Worm (Caenorhabditis elegans) whole organism, early embryonic: ENCODE data around the gene Y55F3C.9.

Experiments used
- B0310.2 ChIP-seq: sonication (generic microtip); optimal IDR thresholded peaks from 2 replicates; lab custom pipeline; 2016; ENCODE audit warnings: mild to moderate bottlenecking, missing genetic modification characterization, missing compliant biosample characterization
- F13C5.2 ChIP-seq: sonication (generic microtip); optimal IDR thresholded peaks from 2 replicates; lab custom pipeline; 2017; ENCODE audit warnings: mild to moderate bottlenecking, missing genetic modification characterization, inconsistent platforms, missing compliant biosample characterization
- aly-1 ChIP-seq: sonication (generic microtip); optimal IDR thresholded peaks from 2 replicates; lab custom pipeline; 2016; ENCODE audit warnings: missing genetic modification characterization, missing compliant biosample characterization
- ama-1 ChIP-seq: fragments of 150-350 bp; optimal IDR thresholded peaks from 2 replicates; lab custom pipeline; 2014
- ceh-13 ChIP-seq: fragments of 200-800 bp; sonication (Bioruptor generic); optimal IDR thresholded peaks from 2 replicates; lab custom pipeline; 2018; ENCODE audit warnings: mild to moderate bottlenecking, missing genetic modification characterization, missing compliant biosample characterization
- ceh-36 ChIP-seq: sonication (generic microtip); optimal IDR thresholded peaks from 2 replicates; lab custom pipeline; 2016; ENCODE audit warnings: missing genetic modification characterization, inconsistent platforms, missing compliant biosample characterization
- ets-7 ChIP-seq: sonication (generic microtip); optimal IDR thresholded peaks from 2 replicates; lab custom pipeline; 2016; ENCODE audit warnings: missing genotype, missing genetic modification characterization, missing compliant biosample characterization
- flt-1 ChIP-seq: fragments of 200-800 bp; sonication (Bioruptor generic); IDR thresholded peaks from 2 replicates; pipeline ENCODE4 v1.3.6; 2022; ENCODE audit warnings: missing genetic modification characterization, missing compliant biosample characterization
- hmbx-1 ChIP-seq: sonication (generic microtip); optimal IDR thresholded peaks from 2 replicates; lab custom pipeline; 2016; ENCODE audit warnings: mild to moderate bottlenecking, missing genetic modification characterization, missing compliant biosample characterization
- hmg-4 ChIP-seq: fragments of 200-800 bp; sonication (Bioruptor generic); optimal IDR thresholded peaks from 2 replicates; lab custom pipeline; 2018; ENCODE audit warnings: mild to moderate bottlenecking, missing genetic modification characterization, missing compliant biosample characterization
- hnd-1 ChIP-seq: sonication (generic microtip); optimal IDR thresholded peaks from 2 replicates; lab custom pipeline; 2016; ENCODE audit warnings: missing genetic modification characterization, missing compliant biosample characterization
- pes-1 ChIP-seq: fragments of 200-800 bp; sonication (Bioruptor generic); IDR thresholded peaks from 2 replicates; pipeline ENCODE4 v1.3.6; 2022; ENCODE audit warnings: missing genetic modification reagents, missing genetic modification characterization, missing compliant biosample characterization
- scrt-1 ChIP-seq: fragments of 200-800 bp; sonication (Bioruptor generic); IDR thresholded peaks from 2 replicates; pipeline ENCODE4 v1.3.6; 2022; ENCODE audit warnings: missing genetic modification characterization, missing compliant biosample characterization
- sea-1 ChIP-seq: fragments of 200-800 bp; sonication (Bioruptor generic); conservative IDR thresholded peaks from 2 replicates; pipeline ENCODE4 v1.3.6; 2022; ENCODE audit warnings: missing genetic modification characterization, missing compliant biosample characterization
- tbx-11 ChIP-seq: fragments of 200-800 bp; sonication (Bioruptor generic); IDR thresholded peaks from 2 replicates; pipeline ENCODE4 v1.3.6; 2022; ENCODE audit warnings: missing genetic modification characterization, missing compliant biosample characterization
- tbx-37 ChIP-seq: fragments of 200-800 bp; sonication (Bioruptor generic); conservative IDR thresholded peaks from 2 replicates; pipeline ENCODE4 v1.3.6; 2022; ENCODE audit warnings: missing genetic modification reagents, missing genetic modification characterization, missing compliant biosample characterization
- tra-4 ChIP-seq: sonication (generic microtip); optimal IDR thresholded peaks from 2 replicates; lab custom pipeline; 2017; ENCODE audit warnings: missing genetic modification characterization, missing compliant biosample characterization

The Y55F3C.9 gene

ce11 chrIV:741831-742230 lies 13.8 kb upstream of the Y55F3C.9 start:
- TF ChIP-seq hnd-1 (tag; lab: Kevin White, UChicago) (no peak), ceh-13 (GFP tag; lab: Kevin White, UChicago) (no peak)

DNA sequence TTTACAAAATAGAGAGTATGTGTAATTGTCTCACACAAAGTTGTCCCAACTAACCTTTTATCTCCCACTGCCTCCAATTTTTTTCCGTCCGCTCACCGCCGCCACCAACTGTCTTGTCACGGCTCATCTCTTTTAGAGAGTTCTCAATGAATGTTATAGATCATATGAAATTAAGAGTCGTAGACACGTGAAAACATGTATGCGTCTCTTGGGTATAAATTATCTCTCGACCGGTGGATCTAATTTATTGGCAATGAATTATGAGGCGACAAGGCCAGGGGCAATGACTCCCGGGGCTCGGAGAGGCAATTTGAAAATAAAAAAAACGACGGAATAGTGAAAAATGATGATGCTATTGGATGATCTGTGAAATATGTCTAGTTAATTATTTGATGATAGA lies 12.7 kb upstream of the Y55F3C.9 start:
- TF ChIP-seq sea-1 = no peak
- TF ChIP-seq ceh-36 (tag; lab: Kevin White, UChicago) = no peak
- TF ChIP-seq pes-1 (GFP tag; lab: Robert Waterston, UW) = no peak
- no peak for TF ChIP-seq ceh-13 (GFP tag; lab: Kevin White, UChicago)
- no peak for TF ChIP-seq scrt-1
- TF ChIP-seq tra-4 (tag; lab: Kevin White, UChicago) = no peak
- no peak for TF ChIP-seq ets-7 (tag; lab: Kevin White, UChicago)
- no peak for TF ChIP-seq hnd-1 (tag; lab: Kevin White, UChicago)
- no peak for TF ChIP-seq F13C5.2
- TF ChIP-seq tbx-11 = no peak
- TF ChIP-seq hmbx-1 (tag; lab: Kevin White, UChicago) = no peak
- no peak for TF ChIP-seq aly-1

- no peak for TF ChIP-seq ceh-13 (GFP tag; lab: Kevin White, UChicago)
- TF ChIP-seq hmbx-1 (tag; lab: Kevin White, UChicago) = no peak
Measured at ce11 chrIV:736447-736846, 8.5 kb upstream of the Y55F3C.9 start, which contains the start of gene kvs-5. Gene kvs-5 (plus strand): TSS chrIV:736747.

- no peak for TF ChIP-seq sea-1
- TF ChIP-seq hmg-4 (GFP tag; lab: Kevin White, UChicago) = no peak
- no peak for TF ChIP-seq hmbx-1 (tag; lab: Kevin White, UChicago)
- TF ChIP-seq B0310.2 (tag; lab: Kevin White, UChicago) = no peak
Measured at ce11 chrIV:730937-731336, 2.9 kb upstream of the Y55F3C.9 start, which contains the start of gene srt-24. Gene srt-24 (minus strand): TSS chrIV:731037.

DNA sequence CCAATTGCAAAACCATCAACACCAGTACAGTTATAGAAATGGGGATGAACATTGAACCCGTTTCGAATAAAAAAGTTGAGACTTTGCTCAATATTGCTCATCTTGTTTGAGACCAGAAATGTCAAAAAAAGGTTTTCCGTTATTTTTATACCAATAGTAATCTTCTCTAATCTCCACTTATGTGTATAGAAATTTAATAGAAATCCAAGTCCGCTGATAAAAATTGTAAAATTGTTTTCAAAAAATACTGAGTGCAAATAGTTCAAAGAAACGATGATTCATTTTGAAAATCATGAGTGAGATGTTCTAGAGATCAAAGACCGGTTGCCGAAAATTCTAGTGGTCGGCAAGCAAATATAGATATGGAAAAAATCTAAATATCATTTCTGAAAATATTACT lies 8.6 kb downstream of the Y55F3C.9 start, which contains the start of gene Y55F3C.10:
Gene Y55F3C.10, minus strand, starts transcription at position 101 of the 400 bp plus-strand sequence.
- TF ChIP-seq ets-7 (tag; lab: Kevin White, UChicago) (no peak), B0310.2 (tag; lab: Kevin White, UChicago) (no peak), sea-1 (no peak), hmbx-1 (tag; lab: Kevin White, UChicago) (no peak), hmg-4 (GFP tag; lab: Kevin White, UChicago) (no peak), tra-4 (tag; lab: Kevin White, UChicago) (no peak), ceh-13 (GFP tag; lab: Kevin White, UChicago) (no peak), tbx-37 (no peak), ama-1 (no peak), hnd-1 (tag; lab: Kevin White, UChicago) (no peak), tbx-11 (no peak), F13C5.2 (no peak), aly-1 (no peak), scrt-1 (no peak), pes-1 (GFP tag; lab: Robert Waterston, UW) (no peak), flt-1 (GFP tag; lab: Robert Waterston, UW) (no peak), ceh-36 (tag; lab: Kevin White, UChicago) (no peak)

DNA sequence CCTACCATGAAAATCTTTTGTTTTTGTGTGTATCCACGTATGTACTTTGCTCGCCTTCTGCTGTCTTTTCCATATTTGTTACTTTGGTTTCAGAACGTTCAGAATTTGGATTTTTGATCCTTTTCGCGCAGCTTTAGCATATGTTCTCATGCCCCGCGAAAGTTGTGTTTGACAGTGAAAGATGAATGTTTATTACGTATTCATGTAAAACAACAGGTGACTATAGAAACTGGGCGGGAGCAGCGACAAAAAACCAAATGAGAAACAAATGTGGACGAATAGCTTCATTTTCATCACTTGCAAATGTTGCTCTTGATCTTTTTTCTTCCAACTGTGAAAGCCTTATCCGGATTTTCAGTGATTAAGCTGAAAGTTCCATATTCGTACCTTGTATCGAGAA lies 11.7 kb downstream of the Y55F3C.9 start, which contains the start of gene clec-164:
Gene clec-164, plus strand, starts transcription at position 301 of the 400 bp plus-strand sequence.
- TF ChIP-seq ceh-13 (GFP tag; lab: Kevin White, UChicago) (no peak), tbx-11 (no peak), hmbx-1 (tag; lab: Kevin White, UChicago) (no peak), hmg-4 (GFP tag; lab: Kevin White, UChicago) (no peak), sea-1 (no peak), ets-7 (tag; lab: Kevin White, UChicago) (no peak), pes-1 (GFP tag; lab: Robert Waterston, UW) (no peak), scrt-1 (no peak), ama-1 (no peak), aly-1 (no peak)

- no peak for TF ChIP-seq B0310.2 (tag; lab: Kevin White, UChicago)
- no peak for TF ChIP-seq sea-1
- TF ChIP-seq ama-1 = no peak
- TF ChIP-seq ceh-13 (GFP tag; lab: Kevin White, UChicago) = no peak
- no peak for TF ChIP-seq hmg-4 (GFP tag; lab: Kevin White, UChicago)
- TF ChIP-seq tbx-37 = no peak
- TF ChIP-seq ets-7 (tag; lab: Kevin White, UChicago) = no peak
- no peak for TF ChIP-seq F13C5.2
- TF ChIP-seq hnd-1 (tag; lab: Kevin White, UChicago) = no peak
- no peak for TF ChIP-seq flt-1 (GFP tag; lab: Robert Waterston, UW)
- no peak for TF ChIP-seq hmbx-1 (tag; lab: Kevin White, UChicago)
Measured at ce11 chrIV:715433-715832, 12.6 kb downstream of the Y55F3C.9 start.

DNA sequence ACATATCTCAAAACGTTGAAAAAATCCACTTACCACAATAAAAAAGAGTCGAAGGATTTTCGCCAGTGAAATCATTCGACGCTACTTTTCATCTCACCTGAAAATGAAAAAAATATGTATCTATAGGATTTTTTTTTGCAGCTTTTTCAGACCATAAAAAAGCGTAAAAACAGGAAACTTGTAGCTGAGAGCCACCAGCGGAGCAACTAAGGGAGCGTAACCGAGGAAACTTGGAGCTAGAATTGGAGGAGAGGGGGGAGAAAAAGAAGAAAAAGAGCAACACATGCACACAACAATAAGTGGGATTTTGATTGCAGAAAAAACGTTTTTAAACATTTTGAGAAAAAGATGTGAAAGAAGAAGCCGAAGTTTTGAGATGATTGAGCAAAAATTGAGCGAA lies 20.4 kb downstream of the Y55F3C.9 start, which contains the start of gene cutl-26:
Gene cutl-26, minus strand, starts transcription at position 101 of the 400 bp plus-strand sequence.
- no peak for TF ChIP-seq ceh-36 (tag; lab: Kevin White, UChicago)
- no peak for TF ChIP-seq ceh-13 (GFP tag; lab: Kevin White, UChicago)
- no peak for TF ChIP-seq tbx-37
- TF ChIP-seq B0310.2 (tag; lab: Kevin White, UChicago) = no peak
- no peak for TF ChIP-seq F13C5.2
- TF ChIP-seq hnd-1 (tag; lab: Kevin White, UChicago) = no peak
- no peak for TF ChIP-seq scrt-1
- no peak for TF ChIP-seq hmg-4 (GFP tag; lab: Kevin White, UChicago)
- no peak for TF ChIP-seq ets-7 (tag; lab: Kevin White, UChicago)
- no peak for TF ChIP-seq hmbx-1 (tag; lab: Kevin White, UChicago)
- no peak for TF ChIP-seq tbx-11
- TF ChIP-seq flt-1 (GFP tag; lab: Robert Waterston, UW) = no peak
- no peak for TF ChIP-seq ama-1
- TF ChIP-seq pes-1 (GFP tag; lab: Robert Waterston, UW) = no peak
- no peak for TF ChIP-seq sea-1
- no peak for TF ChIP-seq tra-4 (tag; lab: Kevin White, UChicago)
- TF ChIP-seq aly-1 = no peak
